Worm (Caenorhabditis elegans): ENCODE measurements around the gene talp-3.

DNA sequence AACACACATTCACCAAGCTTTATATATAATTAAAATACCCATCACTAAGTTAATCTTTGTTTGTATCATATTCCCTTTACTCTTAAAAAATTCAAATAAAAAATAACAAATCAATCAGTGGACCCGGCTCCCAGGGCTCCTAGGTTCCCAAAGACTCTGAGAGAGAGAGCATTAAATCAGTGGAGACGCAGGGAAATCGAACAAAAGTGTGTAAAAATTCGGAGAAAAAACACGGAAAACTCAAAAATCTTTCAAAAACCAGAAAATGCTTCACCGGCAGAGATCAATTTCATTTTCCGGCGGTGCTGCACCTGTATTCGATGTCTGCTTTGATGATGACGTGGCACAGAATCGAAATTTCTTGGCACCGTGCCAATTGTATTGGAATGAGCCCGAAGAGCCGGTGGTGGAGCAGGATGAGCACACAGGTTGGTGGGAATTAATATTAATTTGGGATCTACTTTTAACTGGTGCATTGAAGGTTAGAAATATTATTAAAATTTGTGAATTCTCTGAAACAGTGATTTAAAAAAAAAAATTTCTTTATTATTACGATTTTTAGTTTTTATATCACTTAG, 5.0 kb upstream of the talp-3 start, which contains the start of gene anoh-2:
- TF ChIP-seq gei-17 (GFP tag; optimal IDR thresholded peaks at IDR 0.05) (no peak), zim-3 (tag; optimal IDR thresholded peaks at IDR 0.05) (no peak), Y95B8A.8 (GFP tag; IDR thresholded peaks at IDR 0.05) (no peak), dpl-1 (GFP tag; optimal IDR thresholded peaks at IDR 0.05) (no peak), F39B2.1 (GFP tag; IDR thresholded peaks at IDR 0.05) (no peak), chd-7 (tag; optimal IDR thresholded peaks at IDR 0.05) (no peak)
